In genomic region chr3R:18310766-18311367, dm6 we compare ENCODE assay signal across 1 fruit fly cellular context.
TF ChIP-seq lines count a peak whose summit lies in the region.

No protein-coding gene starts in this region.

TF ChIP-seq in whole organism, embryonic, 481 proteins besides CTCF, POLR2A, EP300 and RAD21 (continued from another document):
- TF ChIP-seq prd (optimal IDR thresholded peaks at IDR 0.05; lab: Kevin White, UChicago) = no peak
- TF ChIP-seq prd (GFP tag; IDR thresholded peaks at IDR 0.05; lab: Robert Waterston, UW) = no peak
- TF ChIP-seq z (GFP tag; IDR thresholded peaks at IDR 0.05; lab: Robert Waterston, UW) = peak; percentile 93
- TF ChIP-seq Dip3 (GFP tag; optimal IDR thresholded peaks at IDR 0.05; lab: Kevin White, UChicago) = no peak
- no peak for TF ChIP-seq CG3163 (GFP tag; optimal IDR thresholded peaks at IDR 0.05; lab: Kevin White, UChicago)
- no peak for TF ChIP-seq ftz-f1 (GFP tag; optimal IDR thresholded peaks at IDR 0.05; lab: Kevin White, UChicago)
- peak; percentile 3 for TF ChIP-seq CG2120 (GFP tag; optimal IDR thresholded peaks at IDR 0.05; lab: Kevin White, UChicago)
- TF ChIP-seq CG34224 (GFP tag; IDR thresholded peaks at IDR 0.05; lab: Robert Waterston, UW; ENCODE audit: partially characterized antibody) = peak; percentile 29; the same call in 1 of the 3 replicates
- no peak for TF ChIP-seq Atf3 (GFP tag; optimal IDR thresholded peaks at IDR 0.05; lab: Kevin White, UChicago)
- TF ChIP-seq CG3281 (GFP tag; optimal IDR thresholded peaks at IDR 0.05; lab: Kevin White, UChicago) = peak; percentile 51
- peak; percentile 1 for TF ChIP-seq CG16863 (GFP tag; optimal IDR thresholded peaks at IDR 0.05; lab: Kevin White, UChicago)
- no peak for TF ChIP-seq Side (GFP tag; optimal IDR thresholded peaks at IDR 0.05; lab: Kevin White, UChicago)
- TF ChIP-seq schlank (tag; optimal IDR thresholded peaks at IDR 0.05; lab: Kevin White, UChicago) = no peak
- TF ChIP-seq kni (GFP tag; optimal IDR thresholded peaks at IDR 0.05; lab: Kevin White, UChicago) = peak; percentile 53
- TF ChIP-seq NC2β (GFP tag; optimal IDR thresholded peaks at IDR 0.05; lab: Kevin White, UChicago) = no peak
- no peak for TF ChIP-seq CG9797 (GFP tag; optimal IDR thresholded peaks at IDR 0.05; lab: Kevin White, UChicago)
- TF ChIP-seq zf30C (GFP tag; optimal IDR thresholded peaks at IDR 0.05; lab: Kevin White, UChicago) = no peak
- TF ChIP-seq Nf-YB (GFP tag; optimal IDR thresholded peaks at IDR 0.05; lab: Kevin White, UChicago) = no peak
- TF ChIP-seq chinmo (GFP tag; IDR thresholded peaks at IDR 0.05; lab: Robert Waterston, UW; ENCODE audit: partially characterized antibody) = peak; percentile 80; the same call in 2 of the 4 replicates
- peak; percentile 35; the same call in 1 of the 2 replicates for TF ChIP-seq NFAT (GFP tag; IDR thresholded peaks at IDR 0.05; lab: Robert Waterston, UW)
- TF ChIP-seq CG13624 (GFP tag; optimal IDR thresholded peaks at IDR 0.05; lab: Kevin White, UChicago) = no peak
- TF ChIP-seq Drgx (GFP tag; IDR thresholded peaks at IDR 0.05; lab: Robert Waterston, UW) = 0 out of 2 replicates have a peak, but pooled peaks have one; percentile 14
- TF ChIP-seq CG6683 (GFP tag; optimal IDR thresholded peaks at IDR 0.05; lab: Kevin White, UChicago) = peak; percentile 11
- TF ChIP-seq Oli (tag; optimal IDR thresholded peaks at IDR 0.05; lab: Kevin White, UChicago) = peak; percentile 17
- TF ChIP-seq CG11398 (GFP tag; optimal IDR thresholded peaks at IDR 0.05; lab: Kevin White, UChicago) = no peak
- TF ChIP-seq CG15269 (tag; optimal IDR thresholded peaks at IDR 0.05; lab: Kevin White, UChicago) = no peak
- TF ChIP-seq chn (GFP tag; optimal IDR thresholded peaks at IDR 0.05; lab: Kevin White, UChicago) = no peak
- 0 out of 2 replicates have a peak, but pooled peaks have one; percentile 33 for TF ChIP-seq sob (GFP tag; IDR thresholded peaks at IDR 0.05; lab: Robert Waterston, UW)
- TF ChIP-seq CG11085 (GFP tag; IDR thresholded peaks at IDR 0.05; lab: Robert Waterston, UW) = peak; percentile 10; the same call in 1 of the 2 replicates
- peak; percentile 10 for TF ChIP-seq CG1602 (GFP tag; optimal IDR thresholded peaks at IDR 0.05; lab: Kevin White, UChicago)
- peak; percentile 41 for TF ChIP-seq CG6765 (GFP tag; optimal IDR thresholded peaks at IDR 0.05; lab: Kevin White, UChicago)
- TF ChIP-seq CG10543 (GFP tag; optimal IDR thresholded peaks at IDR 0.05; lab: Kevin White, UChicago) = peak; percentile 46
- TF ChIP-seq CG5180 (GFP tag; optimal IDR thresholded peaks at IDR 0.05; lab: Kevin White, UChicago) = peak; percentile 8
- TF ChIP-seq Hmr (GFP tag; optimal IDR thresholded peaks at IDR 0.05; lab: Kevin White, UChicago) = peak; percentile 23
- peak; percentile 32 for TF ChIP-seq PHDP (tag; optimal IDR thresholded peaks at IDR 0.05; lab: Kevin White, UChicago)
- TF ChIP-seq nmo (GFP tag; optimal IDR thresholded peaks at IDR 0.05; lab: Kevin White, UChicago) = peak; percentile 68
- no peak for TF ChIP-seq CG12219 (GFP tag; optimal IDR thresholded peaks at IDR 0.05; lab: Kevin White, UChicago)
- TF ChIP-seq CG3995 (GFP tag; optimal IDR thresholded peaks at IDR 0.05; lab: Kevin White, UChicago) = no peak
- TF ChIP-seq Hr78 (GFP tag; optimal IDR thresholded peaks at IDR 0.05; lab: Kevin White, UChicago) = no peak
- TF ChIP-seq CG1647 (GFP tag; optimal IDR thresholded peaks at IDR 0.05; lab: Kevin White, UChicago) = no peak
- TF ChIP-seq CG32532 (GFP tag; IDR thresholded peaks at IDR 0.05; lab: Robert Waterston, UW) = 0 out of 2 replicates have a peak, but pooled peaks have one; percentile 15
- no peak for TF ChIP-seq twi (tag; optimal IDR thresholded peaks at IDR 0.05; lab: Kevin White, UChicago)
- peak; percentile 2 for TF ChIP-seq Abd-B (GFP tag; optimal IDR thresholded peaks at IDR 0.05; lab: Kevin White, UChicago)
- peak; percentile 59; the same call in 1 of the 3 replicates for TF ChIP-seq ci (GFP tag; IDR thresholded peaks at IDR 0.05; lab: Robert Waterston, UW)
- TF ChIP-seq Lpt (GFP tag; optimal IDR thresholded peaks at IDR 0.05; lab: Kevin White, UChicago) = no peak
- no peak for TF ChIP-seq CG17829 (tag; optimal IDR thresholded peaks at IDR 0.05; lab: Kevin White, UChicago)
- TF ChIP-seq CG18619 (GFP tag; optimal IDR thresholded peaks at IDR 0.05; lab: Kevin White, UChicago) = peak; percentile 67
- peak; percentile 49 for TF ChIP-seq phol (tag; optimal IDR thresholded peaks at IDR 0.05; lab: Kevin White, UChicago)
- TF ChIP-seq cg (GFP tag; optimal IDR thresholded peaks at IDR 0.05; lab: Kevin White, UChicago) = no peak
- TF ChIP-seq CG2678 (tag; optimal IDR thresholded peaks at IDR 0.05; lab: Kevin White, UChicago) = peak; percentile 80
- 0 out of 2 replicates have a peak, but pooled peaks have one; percentile 44 for TF ChIP-seq chm (GFP tag; IDR thresholded peaks at IDR 0.05; lab: Robert Waterston, UW)
- no peak for TF ChIP-seq pan (optimal IDR thresholded peaks at IDR 0.05; lab: Kevin White, UChicago)
- TF ChIP-seq pan (GFP tag; optimal IDR thresholded peaks at IDR 0.05 in 1 of 2, IDR thresholded peaks at IDR 0.05 in 1 of 2) = no peak
- no peak for TF ChIP-seq oc (tag; optimal IDR thresholded peaks at IDR 0.05; lab: Kevin White, UChicago)
- TF ChIP-seq CG10565 (GFP tag; optimal IDR thresholded peaks at IDR 0.05; lab: Kevin White, UChicago) = no peak
- no peak for TF ChIP-seq CG15696 (tag; optimal IDR thresholded peaks at IDR 0.05; lab: Kevin White, UChicago)
TF ChIP-seq in whole organism, embryonic: peak in this region for 69.
